Worm (Caenorhabditis elegans) whole organism, L2 larva: ENCODE data around the gene C06B3.16.

Experiments used
- ceh-82 ChIP-seq: fragments of 150-350 bp; optimal IDR thresholded peaks from 2 replicates; lab custom pipeline; 2014; ENCODE audit warnings: missing biosample characterization, missing genetic modification characterization
- sem-4 ChIP-seq: fragments of 150-350 bp; optimal IDR thresholded peaks from 2 replicates; lab custom pipeline; 2014; ENCODE audit warnings: missing biosample characterization, missing genetic modification reagents, missing genetic modification characterization

- TF ChIP-seq ceh-82 (tag; lab: Kevin White, UChicago): no peak
- TF ChIP-seq sem-4 (tag; lab: Kevin White, UChicago): no peak
Observed at ce11 chrV:13893583-13893982, 37.7 kb upstream of the C06B3.16 start.
